Worm (Caenorhabditis elegans) whole organism, L4/young adult: ENCODE data around the gene sru-35.

Source experiments
- dao-5 ChIP-seq: sonication (generic microtip); optimal IDR thresholded peaks from 2 replicates; lab custom pipeline; 2016; ENCODE audit warnings: missing genotype, missing genetic modification characterization, moderate library complexity, missing compliant biosample characterization
- him-1 ChIP-seq: sonication (generic microtip); optimal IDR thresholded peaks from 2 replicates; lab custom pipeline; 2016; ENCODE audit warnings: missing genotype, missing genetic modification reagents, missing genetic modification characterization, missing compliant biosample characterization

DNA sequence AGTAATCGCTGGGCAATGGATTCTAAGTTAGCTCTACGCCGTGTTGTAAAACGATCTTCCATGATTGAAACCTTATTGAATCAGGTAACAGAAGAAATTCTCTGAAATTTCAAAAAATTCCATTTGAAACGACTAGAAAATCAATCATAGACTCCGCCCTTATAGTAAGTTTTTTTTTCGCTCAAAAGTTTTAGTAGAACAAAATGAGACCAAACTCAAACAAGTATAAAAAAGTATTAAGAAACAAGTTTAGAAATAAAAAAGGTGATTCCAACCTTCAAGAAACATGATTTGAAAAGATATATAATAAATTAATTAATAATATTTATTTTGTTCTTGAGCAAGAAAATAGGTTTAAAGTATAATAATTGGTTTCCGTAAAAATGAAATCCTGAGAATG lies 12.0 kb downstream of the sru-35 start, which contains the start of gene C33D9.6:
- TF ChIP-seq dao-5 (tag; lab: Kevin White, UChicago) (no peak), him-1 (no peak)
